Worm (Caenorhabditis elegans) whole organism, early embryonic: ENCODE data around the gene C27F2.9.

Experiments
- B0310.2 ChIP-seq: sonication (generic microtip); optimal IDR thresholded peaks from 2 replicates; lab custom pipeline; 2016; ENCODE audit warnings: mild to moderate bottlenecking, missing genetic modification characterization, missing compliant biosample characterization
- F13C5.2 ChIP-seq: sonication (generic microtip); optimal IDR thresholded peaks from 2 replicates; lab custom pipeline; 2017; ENCODE audit warnings: mild to moderate bottlenecking, missing genetic modification characterization, inconsistent platforms, missing compliant biosample characterization
- ama-1 ChIP-seq: fragments of 150-350 bp; optimal IDR thresholded peaks from 2 replicates; lab custom pipeline; 2014
- ceh-13 ChIP-seq: fragments of 200-800 bp; sonication (Bioruptor generic); optimal IDR thresholded peaks from 2 replicates; lab custom pipeline; 2018; ENCODE audit warnings: mild to moderate bottlenecking, missing genetic modification characterization, missing compliant biosample characterization
- ceh-36 ChIP-seq: sonication (generic microtip); optimal IDR thresholded peaks from 2 replicates; lab custom pipeline; 2016; ENCODE audit warnings: missing genetic modification characterization, inconsistent platforms, missing compliant biosample characterization
- flt-1 ChIP-seq: fragments of 200-800 bp; sonication (Bioruptor generic); IDR thresholded peaks from 2 replicates; pipeline ENCODE4 v1.3.6; 2022; ENCODE audit warnings: missing genetic modification characterization, missing compliant biosample characterization
- hmbx-1 ChIP-seq: sonication (generic microtip); optimal IDR thresholded peaks from 2 replicates; lab custom pipeline; 2016; ENCODE audit warnings: mild to moderate bottlenecking, missing genetic modification characterization, missing compliant biosample characterization
- hmg-4 ChIP-seq: fragments of 200-800 bp; sonication (Bioruptor generic); optimal IDR thresholded peaks from 2 replicates; lab custom pipeline; 2018; ENCODE audit warnings: mild to moderate bottlenecking, missing genetic modification characterization, missing compliant biosample characterization
- hnd-1 ChIP-seq: sonication (generic microtip); optimal IDR thresholded peaks from 2 replicates; lab custom pipeline; 2016; ENCODE audit warnings: missing genetic modification characterization, missing compliant biosample characterization
- pes-1 ChIP-seq: fragments of 200-800 bp; sonication (Bioruptor generic); IDR thresholded peaks from 2 replicates; pipeline ENCODE4 v1.3.6; 2022; ENCODE audit warnings: missing genetic modification reagents, missing genetic modification characterization, missing compliant biosample characterization
- scrt-1 ChIP-seq: fragments of 200-800 bp; sonication (Bioruptor generic); IDR thresholded peaks from 2 replicates; pipeline ENCODE4 v1.3.6; 2022; ENCODE audit warnings: missing genetic modification characterization, missing compliant biosample characterization
- tbx-11 ChIP-seq: fragments of 200-800 bp; sonication (Bioruptor generic); IDR thresholded peaks from 2 replicates; pipeline ENCODE4 v1.3.6; 2022; ENCODE audit warnings: missing genetic modification characterization, missing compliant biosample characterization
- tbx-37 ChIP-seq: fragments of 200-800 bp; sonication (Bioruptor generic); conservative IDR thresholded peaks from 2 replicates; pipeline ENCODE4 v1.3.6; 2022; ENCODE audit warnings: missing genetic modification reagents, missing genetic modification characterization, missing compliant biosample characterization
- tra-4 ChIP-seq: sonication (generic microtip); optimal IDR thresholded peaks from 2 replicates; lab custom pipeline; 2017; ENCODE audit warnings: missing genetic modification characterization, missing compliant biosample characterization

- TF ChIP-seq ama-1: no peak
- no peak for TF ChIP-seq B0310.2 (tag; lab: Kevin White, UChicago)
- no peak for TF ChIP-seq hmg-4
- no peak for TF ChIP-seq ceh-13 (GFP tag; lab: Kevin White, UChicago)
- TF ChIP-seq hmbx-1: no peak
- no peak for TF ChIP-seq tra-4
- no peak for TF ChIP-seq flt-1 (GFP tag; lab: Robert Waterston, UW)
- TF ChIP-seq scrt-1 (GFP tag; lab: Robert Waterston, UW): no peak
- no peak for TF ChIP-seq pes-1 (GFP tag; lab: Robert Waterston, UW)
- TF ChIP-seq ceh-36: no peak
- TF ChIP-seq F13C5.2 (tag; lab: Kevin White, UChicago): no peak
- no peak for TF ChIP-seq tbx-11 (GFP tag; lab: Robert Waterston, UW)
- 0 out of 2 replicates have a peak, but pooled peaks have one; percentile 25 for TF ChIP-seq tbx-37
- no peak for TF ChIP-seq hnd-1 (tag; lab: Kevin White, UChicago)
These were observed 50.5 kb downstream of the C27F2.9 start, which contains the start of the genes F26F4.9 and cee-1 for ce11 chrIII:4912317-4912716.
